Fruit fly (Drosophila melanogaster) Kc167 (cell line): ENCODE results near the gene CG17746.

ENCODE experiments used
- Myc ChIP-seq: fragments of >200 bp; optimal IDR thresholded peaks from 2 replicates; lab custom pipeline; 2017; ENCODE audit warnings: missing external identifiers
- Sin3A ChIP-seq: fragments of >200 bp; optimal IDR thresholded peaks from 2 replicates; lab custom pipeline; 2018; ENCODE audit warnings: missing external identifiers
- h ChIP-seq: fragments of >200 bp; optimal IDR thresholded peaks from 3 replicates; lab custom pipeline; 2018; ENCODE audit warnings: missing external identifiers
- insv ChIP-seq: fragments of >200 bp; optimal IDR thresholded peaks from 3 replicates; lab custom pipeline; 2018; ENCODE audit warnings: missing external identifiers
- psq ChIP-seq: fragments of >200 bp; optimal IDR thresholded peaks from 2 replicates; lab custom pipeline; 2017; ENCODE audit warnings: missing external identifiers
- ttk ChIP-seq: sonication (Bioruptor generic); optimal IDR thresholded peaks from 2 replicates; lab custom pipeline; 2017; ENCODE audit warnings: missing external identifiers

CG17746 gene

DNA sequence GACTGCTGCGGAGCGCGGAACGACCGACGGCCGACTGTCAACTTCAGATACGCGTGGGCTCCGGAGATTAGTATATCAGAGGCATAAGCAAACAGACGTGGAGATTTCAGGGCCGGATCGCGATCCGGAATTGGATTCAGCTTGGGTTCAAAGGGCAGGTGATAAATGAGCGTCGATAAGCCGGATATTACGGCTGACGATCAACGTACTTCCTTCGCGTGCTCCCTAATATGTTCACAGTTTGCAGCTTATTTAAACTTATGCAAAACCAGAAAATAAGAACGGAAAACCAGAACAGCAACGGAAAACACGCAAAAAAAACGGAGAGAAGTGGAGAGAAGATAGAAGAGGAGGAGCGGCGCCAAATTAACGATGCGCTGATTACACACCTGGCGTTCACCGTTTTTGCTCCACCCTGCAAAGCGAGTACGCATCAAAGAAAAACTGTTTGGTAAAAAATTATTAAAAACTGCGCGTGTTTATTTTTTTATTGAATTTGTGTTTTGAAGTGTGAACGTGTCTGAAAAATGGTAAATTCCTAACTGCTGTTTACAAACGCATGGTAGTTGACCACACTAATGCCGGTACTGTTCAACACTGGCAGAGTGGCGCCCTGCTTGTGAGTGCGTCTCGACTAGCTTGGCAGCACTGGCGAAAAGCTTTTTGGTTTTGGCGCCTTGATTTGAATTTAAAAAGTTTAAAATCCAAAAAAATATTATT, at the start of gene CG17746:
CG17746 (minus strand) TSS at position 546 of the 720 bp plus-strand sequence.
- TF ChIP-seq Myc (lab: Kevin White, UChicago) (no peak), insv (lab: Kevin White, UChicago) (no peak)

DNA sequence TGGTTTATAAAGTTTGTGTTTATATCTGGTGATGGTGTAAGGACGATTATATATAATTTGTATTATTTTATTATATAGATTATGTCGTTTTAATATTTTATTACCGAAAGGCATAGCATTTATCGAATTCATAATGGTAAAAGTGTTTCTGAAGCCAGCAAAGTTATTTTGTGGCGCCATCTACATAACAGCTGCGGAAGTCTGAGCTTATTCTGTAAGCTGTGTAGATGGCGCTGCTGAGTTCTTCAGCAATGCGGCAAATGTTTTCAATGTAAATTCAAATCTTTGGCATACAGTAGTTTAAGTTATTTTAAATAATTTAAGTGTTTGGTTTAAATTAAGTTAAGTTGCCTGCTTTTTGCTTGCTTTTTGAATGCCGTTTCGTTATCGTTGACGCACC, 49.0 kb upstream of the CG17746 start:
- TF ChIP-seq Myc (lab: Kevin White, UChicago) (no peak), psq (lab: Kevin White, UChicago) (no peak), ttk (lab: Kevin White, UChicago) (no peak), h (lab: Kevin White, UChicago) (no peak), insv (lab: Kevin White, UChicago) (no peak), Sin3A (lab: Kevin White, UChicago) (no peak)

DNA sequence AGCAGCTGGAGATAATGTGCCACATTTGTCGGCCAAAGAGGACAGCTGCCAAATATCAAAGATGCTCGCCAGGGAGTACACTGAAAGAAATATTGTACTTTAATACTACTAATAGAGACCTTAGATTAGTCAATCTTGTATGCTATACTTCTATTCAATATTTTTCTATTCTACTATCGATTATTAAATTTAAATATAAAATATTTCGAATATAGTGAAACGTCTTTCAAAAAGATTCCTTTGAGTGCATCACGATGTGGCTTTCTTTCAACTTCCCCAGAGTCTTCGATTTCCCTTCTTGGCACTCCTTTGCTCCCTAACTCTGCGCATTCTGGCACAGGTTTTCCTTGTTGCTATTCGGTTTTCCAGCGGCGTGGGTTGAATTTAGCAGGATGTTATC, 45.5 kb upstream of the CG17746 start:
- TF ChIP-seq h (lab: Kevin White, UChicago) (no peak), psq (lab: Kevin White, UChicago) (no peak), Sin3A (lab: Kevin White, UChicago) (no peak), Myc (lab: Kevin White, UChicago) (no peak), insv (lab: Kevin White, UChicago) (no peak), ttk (lab: Kevin White, UChicago) (no peak)

- TF ChIP-seq Myc (lab: Kevin White, UChicago) (no peak), Sin3A (lab: Kevin White, UChicago) (no peak), h (lab: Kevin White, UChicago) (no peak), ttk (lab: Kevin White, UChicago) (no peak), insv (lab: Kevin White, UChicago) (no peak)
Measured at dm6 chr3L:3283264-3283663, 43.9 kb upstream of the CG17746 start.

dm6 chr3L:3279930-3280329, 40.6 kb upstream of the CG17746 start, which contains the start of gene CG12017:
TSS of gene CG12017 (plus strand) at chr3L:3280239.
- no peak for TF ChIP-seq psq (lab: Kevin White, UChicago)
- TF ChIP-seq Sin3A (lab: Kevin White, UChicago) = no peak
- TF ChIP-seq insv (lab: Kevin White, UChicago) = no peak
- no peak for TF ChIP-seq h (lab: Kevin White, UChicago)
- no peak for TF ChIP-seq ttk (lab: Kevin White, UChicago)
- TF ChIP-seq Myc (lab: Kevin White, UChicago) = no peak

dm6 chr3L:3276930-3277329, 37.6 kb upstream of the CG17746 start:
- TF ChIP-seq Sin3A (lab: Kevin White, UChicago) (no peak), psq (lab: Kevin White, UChicago) (no peak), insv (lab: Kevin White, UChicago) (no peak)

dm6 chr3L:3274463-3275177, 35.2 kb upstream of the CG17746 start:
- TF ChIP-seq psq (lab: Kevin White, UChicago) (no peak), insv (lab: Kevin White, UChicago) (no peak), Sin3A (lab: Kevin White, UChicago) (no peak), Myc (lab: Kevin White, UChicago) (no peak), h (lab: Kevin White, UChicago) (no peak), ttk (lab: Kevin White, UChicago) (no peak)

DNA sequence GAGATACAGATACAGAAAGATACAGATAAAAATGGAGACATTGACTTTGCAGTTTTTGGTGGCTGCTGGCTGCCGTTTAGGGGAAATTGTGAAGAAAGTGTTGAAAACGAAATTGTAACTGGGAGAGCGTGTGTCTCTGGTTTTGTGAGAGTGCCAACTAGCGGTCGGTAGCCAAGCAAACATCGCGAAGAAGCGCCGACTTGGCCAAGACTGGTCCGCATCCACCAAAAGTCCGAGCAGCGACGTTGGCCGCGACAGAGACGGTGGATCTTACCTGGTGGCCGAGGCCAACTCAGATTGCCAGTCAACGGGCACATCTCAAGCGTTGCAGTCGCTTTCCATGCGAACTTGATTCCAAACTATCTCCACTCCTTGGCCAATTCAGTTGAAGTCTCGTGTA, 31.4 kb upstream of the CG17746 start, which contains the start of gene CG14960:
CG14960 (plus strand) TSS at position 301 of the 400 bp plus-strand sequence.
- TF ChIP-seq ttk (lab: Kevin White, UChicago) (no peak), insv (lab: Kevin White, UChicago) (no peak), Myc (lab: Kevin White, UChicago) (no peak), Sin3A (lab: Kevin White, UChicago) (no peak), h (lab: Kevin White, UChicago) (no peak), psq (lab: Kevin White, UChicago) (no peak)

- TF ChIP-seq insv (lab: Kevin White, UChicago) (no peak), ttk (lab: Kevin White, UChicago) (no peak), Sin3A (lab: Kevin White, UChicago) (no peak), psq (lab: Kevin White, UChicago) (no peak), Myc (lab: Kevin White, UChicago) (no peak), h (lab: Kevin White, UChicago) (no peak)
Measured at dm6 chr3L:3268161-3268560, 28.8 kb upstream of the CG17746 start, which contains the start of gene CG34265. TSS of gene CG34265 (plus strand) at chr3L:3268461.

- TF ChIP-seq Myc (lab: Kevin White, UChicago) (no peak), Sin3A (lab: Kevin White, UChicago) (no peak), psq (lab: Kevin White, UChicago) (no peak), ttk (lab: Kevin White, UChicago) (no peak)
Measured at dm6 chr3L:3266306-3266705, 26.9 kb upstream of the CG17746 start.

dm6 chr3L:3261642-3262041, 22.3 kb upstream of the CG17746 start:
- TF ChIP-seq Myc (lab: Kevin White, UChicago) (no peak), psq (lab: Kevin White, UChicago) (no peak), ttk (lab: Kevin White, UChicago) (no peak), insv (lab: Kevin White, UChicago) (no peak), h (lab: Kevin White, UChicago) (no peak), Sin3A (lab: Kevin White, UChicago) (no peak)
